Worm (Caenorhabditis elegans) whole organism, young adult: Measurements from ENCODE around the gene wdfy-2.

Experiments used
- B0035.1 ChIP-seq: sonication (generic microtip); optimal IDR thresholded peaks from 2 replicates; lab custom pipeline; 2016; ENCODE audit warnings: missing genetic modification characterization, mild to moderate bottlenecking, missing compliant biosample characterization, missing genotype, missing genetic modification reagents
- B0261.1 ChIP-seq: sonication (generic microtip); optimal IDR thresholded peaks from 2 replicates; lab custom pipeline; 2016; ENCODE audit warnings: mild to moderate bottlenecking, missing genetic modification characterization, moderate library complexity, missing compliant biosample characterization
- B0336.3 ChIP-seq: fragments of 200-800 bp; sonication (Bioruptor generic); IDR thresholded peaks from 2 replicates; pipeline ENCODE4 v1.3.6; 2022; ENCODE audit warnings: missing genetic modification characterization, missing compliant biosample characterization
- C06A6.2 ChIP-seq: fragments of 200-800 bp; sonication (Bioruptor generic); conservative IDR thresholded peaks from 2 replicates; pipeline ENCODE4 v1.3.6; 2022; ENCODE audit warnings: missing genetic modification characterization, missing compliant biosample characterization
- D2030.7 ChIP-seq: fragments of 200-800 bp; sonication (Bioruptor generic); IDR thresholded peaks from 2 replicates; pipeline ENCODE4 v1.3.6; 2022; ENCODE audit warnings: missing genetic modification reagents, missing genetic modification characterization, missing compliant biosample characterization
- T07F8.4 ChIP-seq: sonication (generic microtip); optimal IDR thresholded peaks from 2 replicates; lab custom pipeline; 2016; ENCODE audit warnings: mild to moderate bottlenecking, missing genetic modification characterization, moderate library complexity, missing compliant biosample characterization
- T26A5.8 ChIP-seq: sonication (generic microtip); optimal IDR thresholded peaks from 2 replicates; lab custom pipeline; 2016; ENCODE audit warnings: missing genetic modification characterization, missing compliant biosample characterization
- Y56A3A.18 ChIP-seq: fragments of 200-800 bp; sonication (Bioruptor generic); IDR thresholded peaks from 2 replicates; pipeline ENCODE4 v1.3.6; 2022; ENCODE audit warnings: missing genetic modification reagents, missing genetic modification characterization, missing compliant biosample characterization
- ama-1 ChIP-seq, 3 experiments: fragments of 150-350 bp in 1 of 3; sonication (generic microtip) in 2 of 3; optimal IDR thresholded peaks; 2 replicates each; lab custom pipeline; 2014 to 2018; ENCODE audit warnings: missing biosample characterization in 2 of 3, missing genetic modification characterization in 2 of 3, missing genetic modification reagents in 2 of 3
- attf-5 ChIP-seq: fragments of 200-800 bp; sonication (Bioruptor generic); optimal IDR thresholded peaks from 2 replicates; lab custom pipeline; 2018; ENCODE audit warnings: mild to moderate bottlenecking, missing genetic modification characterization, missing compliant biosample characterization
- bed-1 ChIP-seq: fragments of 200-800 bp; sonication (Bioruptor generic); IDR thresholded peaks from 2 replicates; pipeline ENCODE4 v1.3.6; 2022; ENCODE audit warnings: missing genetic modification reagents, missing genetic modification characterization, missing compliant biosample characterization
- bed-2 ChIP-seq: fragments of 200-800 bp; sonication (Bioruptor generic); IDR thresholded peaks from 2 replicates; pipeline ENCODE4 v1.3.6; 2022; ENCODE audit warnings: missing genetic modification reagents, missing genetic modification characterization, missing compliant biosample characterization
- cebp-1 ChIP-seq, 2 experiments: fragments of 200-800 bp in 1 of 2; sonication (Bioruptor generic) in 1 of 2; sonication (generic microtip) in 1 of 2; IDR thresholded peaks in 1 of 2; optimal IDR thresholded peaks in 1 of 2; 2 replicates each; pipeline versions ENCODE4 v1.3.6 to Lab custom; 2017 to 2022; ENCODE audit warnings: missing compliant biosample characterization in 2 of 2, missing genetic modification characterization in 2 of 2, mild to moderate bottlenecking in 1 of 2, missing genetic modification reagents in 1 of 2, moderate library complexity in 1 of 2
- ceh-40 ChIP-seq: fragments of 200-800 bp; sonication (Bioruptor generic); IDR thresholded peaks from 2 replicates; pipeline ENCODE4 v1.3.6; 2022; ENCODE audit warnings: missing genetic modification characterization, missing compliant biosample characterization
- ceh-58 ChIP-seq: fragments of 200-800 bp; sonication (Bioruptor generic); IDR thresholded peaks from 2 replicates; pipeline ENCODE4 v1.3.6; 2022; ENCODE audit warnings: missing genetic modification characterization, missing compliant biosample characterization
- ceh-91 ChIP-seq: fragments of 200-800 bp; sonication (Bioruptor generic); IDR thresholded peaks from 2 replicates; pipeline ENCODE4 v1.3.6; 2022; ENCODE audit warnings: missing genetic modification reagents, missing genetic modification characterization, missing compliant biosample characterization
- egl-18 ChIP-seq: fragments of 200-800 bp; sonication (Bioruptor generic); IDR thresholded peaks from 2 replicates; pipeline ENCODE4 v1.3.6; 2022; ENCODE audit warnings: missing genetic modification reagents, missing genetic modification characterization, missing compliant biosample characterization
- fkh-3 ChIP-seq: sonication (generic microtip); optimal IDR thresholded peaks from 2 replicates; lab custom pipeline; 2016; ENCODE audit warnings: mild to moderate bottlenecking, missing genetic modification characterization, missing compliant biosample characterization
- hlh-12 ChIP-seq: sonication (generic microtip); optimal IDR thresholded peaks from 2 replicates; lab custom pipeline; 2016; ENCODE audit warnings: missing genetic modification characterization, missing compliant biosample characterization
- let-607 ChIP-seq, 2 experiments: fragments of 200-800 bp in 1 of 2; sonication (Bioruptor generic) in 1 of 2; sonication (generic microtip) in 1 of 2; optimal IDR thresholded peaks; 2 replicates each; lab custom pipeline; 2016 to 2018; ENCODE audit warnings: mild to moderate bottlenecking in 2 of 2, missing compliant biosample characterization in 2 of 2, missing genetic modification characterization in 2 of 2, moderate library complexity in 2 of 2, missing genotype in 1 of 2
- lin-26 ChIP-seq: fragments of 200-800 bp; sonication (Bioruptor generic); IDR thresholded peaks from 2 replicates; pipeline ENCODE4 v1.3.6; 2022; ENCODE audit warnings: missing genetic modification reagents, missing genetic modification characterization, missing compliant biosample characterization
- madf-3 ChIP-seq: fragments of 200-800 bp; sonication (Bioruptor generic); IDR thresholded peaks from 2 replicates; pipeline ENCODE4 v1.3.6; 2022; ENCODE audit warnings: missing genetic modification reagents, missing genetic modification characterization, missing compliant biosample characterization
- madf-8 ChIP-seq: fragments of 200-800 bp; sonication (Bioruptor generic); conservative IDR thresholded peaks from 2 replicates; pipeline ENCODE4 v1.3.6; 2022; ENCODE audit warnings: missing genetic modification reagents, missing genetic modification characterization, missing compliant biosample characterization
- nfyb-1 ChIP-seq: fragments of 200-800 bp; sonication (Bioruptor generic); IDR thresholded peaks from 2 replicates; pipeline ENCODE4 v1.3.6; 2022; ENCODE audit warnings: missing genetic modification reagents, missing genetic modification characterization, missing compliant biosample characterization
- nhr-120 ChIP-seq: fragments of 200-800 bp; sonication (Bioruptor generic); IDR thresholded peaks from 2 replicates; pipeline ENCODE4 v1.3.6; 2022; ENCODE audit warnings: missing genetic modification characterization, missing compliant biosample characterization
- nhr-27 ChIP-seq: fragments of 200-800 bp; sonication (Bioruptor generic); optimal IDR thresholded peaks from 2 replicates; lab custom pipeline; 2018; ENCODE audit warnings: mild to moderate bottlenecking, missing genetic modification characterization, moderate library complexity, missing compliant biosample characterization
- nhr-80 ChIP-seq: sonication (generic microtip); optimal IDR thresholded peaks from 2 replicates; lab custom pipeline; 2016; ENCODE audit warnings: missing genetic modification characterization, missing compliant biosample characterization
- rec-8 ChIP-seq, 2 experiments: sonication (generic microtip); optimal IDR thresholded peaks; 2 replicates each; lab custom pipeline; 2016; ENCODE audit warnings: mild to moderate bottlenecking in 2 of 2, missing genetic modification characterization in 2 of 2, missing genetic modification reagents in 2 of 2, missing genotype in 2 of 2, missing biosample characterization in 1 of 2, missing compliant biosample characterization in 1 of 2, moderate library complexity in 1 of 2
- snpc-1.3 ChIP-seq: sonication (generic microtip); optimal IDR thresholded peaks from 2 replicates; lab custom pipeline; 2017; ENCODE audit warnings: missing genetic modification characterization, mild to moderate bottlenecking, missing compliant biosample characterization, antibody characterized with exemption, moderate library complexity, missing genotype, missing genetic modification reagents; ENCODE audit not compliant: insufficient read depth
- tlf-1 ChIP-seq: fragments of 200-800 bp; sonication (Bioruptor generic); optimal IDR thresholded peaks from 2 replicates; lab custom pipeline; 2018; ENCODE audit warnings: mild to moderate bottlenecking, missing genetic modification characterization, missing compliant biosample characterization
- unc-62 ChIP-seq: fragments of 150-350 bp; optimal IDR thresholded peaks from 2 replicates; lab custom pipeline; 2014; ENCODE audit warnings: missing biosample characterization, missing genetic modification reagents, missing genetic modification characterization
- ztf-22 ChIP-seq: fragments of 200-800 bp; sonication (Bioruptor generic); optimal IDR thresholded peaks from 2 replicates; lab custom pipeline; 2018; ENCODE audit warnings: mild to moderate bottlenecking, missing genetic modification characterization, moderate library complexity, missing compliant biosample characterization
- ztf-26 ChIP-seq: sonication (generic microtip); optimal IDR thresholded peaks from 2 replicates; lab custom pipeline; 2017; ENCODE audit warnings: missing genetic modification characterization, missing compliant biosample characterization

wdfy-2 gene

ce11 chrII:9291632-9292031, 28.0 kb upstream of the wdfy-2 start, which contains the start of gene acs-7:
acs-7 (plus strand) TSS chrII:9292017.
- peak; percentile 86 for TF ChIP-seq nhr-80 (tag; lab: Kevin White, UChicago)
- peak in 1 of 2 experiments; percentile 26 for TF ChIP-seq let-607 (tag; optimal IDR thresholded peaks at IDR 0.05; lab: Kevin White, UChicago)
- TF ChIP-seq bed-2, result no peak
- TF ChIP-seq C06A6.2, result no peak

ce11 chrII:9295678-9296077, 24.0 kb upstream of the wdfy-2 start, which contains the start of gene C01G6.9:
C01G6.9 (minus strand) TSS chrII:9295818.
- TF ChIP-seq madf-3 (GFP tag; lab: Robert Waterston, UW) (no peak), bed-1 (no peak), nhr-27 (tag; lab: Kevin White, UChicago) (no peak), B0261.1 (no peak), hlh-12 (tag; lab: Kevin White, UChicago) (no peak), T26A5.8 (tag; lab: Kevin White, UChicago) (no peak), B0035.1 (tag; lab: Kevin White, UChicago) (no peak), nhr-120 (no peak), lin-26 (GFP tag; lab: Robert Waterston, UW) (no peak), ama-1 (optimal IDR thresholded peaks at IDR 0.05; lab: Kevin White, UChicago) (no peak), ama-1 (GFP tag; optimal IDR thresholded peaks at IDR 0.05; lab: Kevin White, UChicago) (no peak)

DNA sequence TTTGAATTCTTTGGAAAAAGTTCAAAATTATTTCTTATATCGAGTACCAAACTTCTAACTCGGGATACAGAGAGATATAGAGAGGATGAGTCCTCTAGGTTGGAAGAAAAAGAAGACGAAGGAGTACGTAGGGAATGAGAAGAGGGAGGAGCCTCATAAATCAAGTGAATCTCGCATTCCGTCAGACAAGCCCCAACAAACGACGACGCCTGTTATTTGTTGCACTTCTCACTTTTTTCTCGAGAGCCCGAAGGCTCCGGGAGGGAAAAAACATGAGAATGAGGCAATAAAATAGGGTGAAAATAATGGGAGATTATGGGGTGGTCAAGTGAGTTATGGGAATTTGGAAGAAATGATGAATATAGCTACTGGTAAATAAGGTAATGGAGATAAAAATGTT, 20.0 kb upstream of the wdfy-2 start:
- TF ChIP-seq ceh-91 (GFP tag; lab: Robert Waterston, UW) (no peak), nhr-80 (tag; lab: Kevin White, UChicago) (no peak), T07F8.4 (no peak), unc-62 (GFP tag; lab: Kevin White, UChicago) (no peak), rec-8 (tag; optimal IDR thresholded peaks at IDR 0.05; lab: Kevin White, UChicago) (no peak), D2030.7 (GFP tag; lab: Robert Waterston, UW) (no peak), egl-18 (GFP tag; lab: Robert Waterston, UW) (no peak), snpc-1.3 (tag; lab: Kevin White, UChicago) (no peak), attf-5 (GFP tag; lab: Kevin White, UChicago) (no peak)
- TF ChIP-seq, all 124 proteins: peak for 0

DNA sequence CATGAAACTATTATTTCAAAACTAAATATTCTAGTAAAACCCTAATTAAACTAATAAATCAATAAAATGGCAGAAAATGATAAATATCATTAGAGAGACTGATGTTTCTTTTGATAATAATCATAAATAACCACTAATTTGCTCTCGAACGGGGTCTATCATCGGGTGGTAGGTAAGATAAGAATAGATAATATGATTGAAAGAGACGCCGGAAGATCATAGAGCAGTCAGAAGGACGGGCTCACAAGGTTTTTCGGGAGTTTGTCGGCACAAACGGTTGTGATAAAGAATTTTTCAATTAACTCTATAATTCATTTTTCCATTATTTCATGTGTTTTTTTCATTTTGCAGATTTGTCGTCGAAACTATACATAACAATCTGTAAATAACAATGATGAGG, 18.6 kb upstream of the wdfy-2 start:
- TF ChIP-seq nhr-80 (tag; lab: Kevin White, UChicago) (peak; percentile 90), let-607 (tag; optimal IDR thresholded peaks at IDR 0.05; lab: Kevin White, UChicago) (peak in 1 of 2 experiments; percentile 2), madf-3 (GFP tag; lab: Robert Waterston, UW) (no peak), cebp-1 (GFP tag; IDR thresholded peaks at IDR 0.05; lab: Robert Waterston, UW) (no peak), cebp-1 (tag; optimal IDR thresholded peaks at IDR 0.05; lab: Kevin White, UChicago) (peak; percentile 29)

- TF ChIP-seq cebp-1 (GFP tag; IDR thresholded peaks at IDR 0.05; lab: Robert Waterston, UW), result no peak
- TF ChIP-seq cebp-1 (tag; optimal IDR thresholded peaks at IDR 0.05; lab: Kevin White, UChicago), result peak; percentile 77
- no peak for TF ChIP-seq madf-8 (GFP tag; lab: Robert Waterston, UW)
- TF ChIP-seq ztf-22 (GFP tag; lab: Kevin White, UChicago), result no peak
- TF ChIP-seq unc-62 (GFP tag; lab: Kevin White, UChicago), result no peak
- TF ChIP-seq fkh-3 (tag; lab: Kevin White, UChicago), result no peak
- no peak for TF ChIP-seq nfyb-1
- no peak for TF ChIP-seq ztf-26 (tag; lab: Kevin White, UChicago)
Observed at ce11 chrII:9303545-9303944, 16.1 kb upstream of the wdfy-2 start.

DNA sequence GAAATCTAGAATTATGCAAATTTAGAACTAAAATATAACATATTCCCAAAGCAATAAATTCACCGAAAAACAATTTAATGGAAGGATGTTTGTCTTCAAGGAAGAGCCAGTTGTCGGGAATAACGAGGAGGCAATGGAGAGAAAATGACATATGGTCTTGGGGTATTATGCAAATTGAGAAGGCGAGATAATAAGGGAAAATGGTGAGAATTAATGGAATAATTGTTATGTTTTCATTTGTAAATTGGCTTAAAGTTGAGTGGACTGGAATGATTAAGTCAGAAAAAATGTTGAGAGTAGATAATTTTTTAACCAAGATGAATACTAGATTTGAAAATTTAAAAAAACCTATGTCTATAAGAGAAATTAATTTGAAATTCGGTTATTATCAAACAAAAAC, 14.8 kb upstream of the wdfy-2 start:
- TF ChIP-seq B0336.3 (GFP tag; lab: Robert Waterston, UW) (no peak), ceh-58 (GFP tag; lab: Robert Waterston, UW) (no peak), ama-1 (optimal IDR thresholded peaks at IDR 0.05; lab: Kevin White, UChicago) (no peak), ama-1 (GFP tag; optimal IDR thresholded peaks at IDR 0.05; lab: Kevin White, UChicago) (no peak), ceh-91 (GFP tag; lab: Robert Waterston, UW) (no peak), ceh-40 (no peak), tlf-1 (GFP tag; lab: Kevin White, UChicago) (no peak), Y56A3A.18 (GFP tag; lab: Robert Waterston, UW) (no peak)
